Worm (Caenorhabditis elegans): ENCODE measurements around the gene ncs-5.

DNA sequence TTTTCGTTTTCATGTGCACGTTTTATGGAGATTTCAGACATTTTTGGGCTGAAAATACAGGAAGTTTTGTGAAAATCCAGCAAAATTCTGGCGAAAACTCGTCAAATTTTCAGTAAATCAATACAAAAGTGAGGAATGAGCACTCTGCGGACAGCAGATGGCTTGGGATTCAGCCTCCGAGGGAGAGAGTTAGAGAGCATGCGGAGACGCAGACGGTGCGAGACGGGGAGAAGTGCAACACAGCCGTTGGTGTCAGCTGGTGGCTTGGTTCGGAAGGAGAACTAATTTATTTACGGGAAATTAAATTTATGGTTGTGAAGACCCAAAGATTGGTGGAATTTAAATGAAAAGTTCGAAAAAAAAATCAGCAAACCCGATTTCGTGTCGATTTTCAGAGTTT, 10.9 kb upstream of the ncs-5 start, which contains the start of gene C54E10.6:
- TF ChIP-seq ceh-82 (tag; optimal IDR thresholded peaks at IDR 0.05) = no peak
- no peak for TF ChIP-seq unc-62 (GFP tag; optimal IDR thresholded peaks at IDR 0.05)
- no peak for TF ChIP-seq lin-13 (GFP tag; optimal IDR thresholded peaks at IDR 0.05)

Data from whole organism, L2 larva.